Fruit fly (Drosophila melanogaster): Measurements from ENCODE around the gene Wdr24.

Wdr24 gene

DNA sequence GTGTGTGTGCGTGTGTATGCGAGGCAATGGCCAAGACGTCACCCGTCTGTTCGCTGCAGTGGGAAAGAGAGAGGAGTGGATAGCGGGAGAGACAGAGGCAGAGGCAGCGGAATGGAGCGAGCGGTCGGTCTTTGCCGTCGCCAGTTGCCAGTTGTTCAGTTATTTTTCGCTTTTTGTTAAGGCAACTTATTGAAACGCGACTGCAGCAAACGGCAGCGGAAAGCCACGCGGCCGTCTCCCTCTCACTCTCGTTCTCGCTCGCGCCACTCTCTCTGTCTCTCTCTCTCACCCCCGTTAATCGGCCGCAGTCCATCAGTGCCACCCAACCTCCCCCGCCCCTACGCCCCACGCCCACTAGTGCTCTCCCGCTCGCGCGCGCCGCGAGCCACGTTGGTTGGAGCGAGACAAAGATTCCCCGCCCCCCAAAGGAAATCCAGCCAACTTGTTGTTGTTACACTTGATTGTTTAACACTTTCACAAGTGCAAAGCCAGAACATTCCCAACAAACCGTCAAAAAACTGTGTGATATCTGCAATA, 28.0 kb upstream of the Wdr24 start (continued):
- TF ChIP-seq Rx (GFP tag; IDR thresholded peaks at IDR 0.05): 0 out of 2 replicates have a peak, but pooled peaks have one; percentile 9
- TF ChIP-seq CG2199 (GFP tag; IDR thresholded peaks at IDR 0.05): peak; percentile 84; the same call in 2 of the 3 replicates
- TF ChIP-seq sima (GFP tag; optimal IDR thresholded peaks at IDR 0.05): no peak
- TF ChIP-seq exex (tag; optimal IDR thresholded peaks at IDR 0.05): peak; percentile 59
- TF ChIP-seq dmrt11E (tag; optimal IDR thresholded peaks at IDR 0.05): no peak
- TF ChIP-seq pfk (GFP tag; optimal IDR thresholded peaks at IDR 0.05): peak; percentile 28
- peak; percentile 44 for TF ChIP-seq Nf-YB (GFP tag; optimal IDR thresholded peaks at IDR 0.05)
- peak; percentile 82 for TF ChIP-seq sr (GFP tag; IDR thresholded peaks at IDR 0.05)
- TF ChIP-seq CG42726 (GFP tag; IDR thresholded peaks at IDR 0.05; ENCODE audit: partially characterized antibody): peak; percentile 57
- peak; percentile 41; the same call in 1 of the 2 replicates for TF ChIP-seq CG17328 (GFP tag; IDR thresholded peaks at IDR 0.05)
- peak; percentile 40 for TF ChIP-seq CrebB (tag; optimal IDR thresholded peaks at IDR 0.05)
- TF ChIP-seq CG15479 (GFP tag; optimal IDR thresholded peaks at IDR 0.05): no peak
- TF ChIP-seq CG6689 (GFP tag; IDR thresholded peaks at IDR 0.05): no peak; the same call in 1 of the 2 replicates
- no peak for TF ChIP-seq gro (GFP tag; optimal IDR thresholded peaks at IDR 0.05)
- no peak for TF ChIP-seq CG11696 (GFP tag; IDR thresholded peaks at IDR 0.05)
- peak; percentile 99 for TF ChIP-seq chinmo (GFP tag; IDR thresholded peaks at IDR 0.05; ENCODE audit: partially characterized antibody)
- no peak for TF ChIP-seq CG12236 (GFP tag; optimal IDR thresholded peaks at IDR 0.05)
- TF ChIP-seq CG8924 (tag; optimal IDR thresholded peaks at IDR 0.05): peak; percentile 15
- no peak for TF ChIP-seq Hr3 (GFP tag; optimal IDR thresholded peaks at IDR 0.05)
- 0 out of 3 replicates have a peak, but pooled peaks have one; percentile 25 for TF ChIP-seq CG7963 (GFP tag; IDR thresholded peaks at IDR 0.05; ENCODE audit: partially characterized antibody)
- peak; percentile 63 for TF ChIP-seq Deaf1 (tag; optimal IDR thresholded peaks at IDR 0.05)
- peak; percentile 6 for TF ChIP-seq CG10209 (GFP tag; optimal IDR thresholded peaks at IDR 0.05)
- TF ChIP-seq Ada2b (GFP tag; IDR thresholded peaks at IDR 0.05): no peak
- TF ChIP-seq NFAT (GFP tag; IDR thresholded peaks at IDR 0.05): peak; percentile 72
- peak; percentile 59; the same call in 1 of the 2 replicates for TF ChIP-seq CG32532 (GFP tag; IDR thresholded peaks at IDR 0.05)
- no peak for TF ChIP-seq hkb (optimal IDR thresholded peaks at IDR 0.05)
- TF ChIP-seq hkb (GFP tag; IDR thresholded peaks at IDR 0.05): peak; percentile 44; the same call in 1 of the 2 replicates
- peak; percentile 36 for TF ChIP-seq CG17912 (GFP tag; optimal IDR thresholded peaks at IDR 0.05)
- TF ChIP-seq tin (GFP tag; optimal IDR thresholded peaks at IDR 0.05): no peak
- TF ChIP-seq ken (GFP tag; IDR thresholded peaks at IDR 0.05): no peak
- TF ChIP-seq Hsf (GFP tag; optimal IDR thresholded peaks at IDR 0.05): no peak
- TF ChIP-seq CG7839 (tag; optimal IDR thresholded peaks at IDR 0.05): no peak
- TF ChIP-seq zfh2 (GFP tag; optimal IDR thresholded peaks at IDR 0.05): no peak
- peak; percentile 2 for TF ChIP-seq chn (GFP tag; optimal IDR thresholded peaks at IDR 0.05)
- no peak for TF ChIP-seq Chrac-16 (GFP tag; optimal IDR thresholded peaks at IDR 0.05)
- peak; percentile 80 for TF ChIP-seq lab (GFP tag; optimal IDR thresholded peaks at IDR 0.05)
- peak; percentile 66 for TF ChIP-seq CG34376 (GFP tag; optimal IDR thresholded peaks at IDR 0.05)
- peak; percentile 4 for TF ChIP-seq Abd-B (GFP tag; optimal IDR thresholded peaks at IDR 0.05)
- TF ChIP-seq Asciz (GFP tag; optimal IDR thresholded peaks at IDR 0.05): no peak
- TF ChIP-seq knrl (GFP tag; IDR thresholded peaks at IDR 0.05; ENCODE audit: partially characterized antibody): peak; percentile 35; the same call in 1 of the 3 replicates
- peak; percentile 23 for TF ChIP-seq CG17385 (GFP tag; optimal IDR thresholded peaks at IDR 0.05)
- 0 out of 3 replicates have a peak, but pooled peaks have one; percentile 67 for TF ChIP-seq otp (GFP tag; IDR thresholded peaks at IDR 0.05)
- TF ChIP-seq sim (GFP tag; IDR thresholded peaks at IDR 0.05): no peak
- no peak for TF ChIP-seq dm (GFP tag; optimal IDR thresholded peaks at IDR 0.05)
- TF ChIP-seq org-1 (GFP tag; optimal IDR thresholded peaks at IDR 0.05): no peak
- TF ChIP-seq CG11695 (GFP tag; IDR thresholded peaks at IDR 0.05): 0 out of 3 replicates have a peak, but pooled peaks have one; percentile 23
- TF ChIP-seq CG10321 (GFP tag; IDR thresholded peaks at IDR 0.05): peak; percentile 88
- TF ChIP-seq CG9876 (GFP tag; optimal IDR thresholded peaks at IDR 0.05): no peak
- TF ChIP-seq ash1 (GFP tag; optimal IDR thresholded peaks at IDR 0.05): no peak
- no peak for TF ChIP-seq gsb-n (tag; optimal IDR thresholded peaks at IDR 0.05)
